Worm (Caenorhabditis elegans) whole organism, early embryonic: ENCODE data around the gene metl-5.

ENCODE experiments used
- B0310.2 ChIP-seq: sonication (generic microtip); optimal IDR thresholded peaks from 2 replicates; lab custom pipeline; 2016; ENCODE audit warnings: mild to moderate bottlenecking, missing genetic modification characterization, missing compliant biosample characterization
- F13C5.2 ChIP-seq: sonication (generic microtip); optimal IDR thresholded peaks from 2 replicates; lab custom pipeline; 2017; ENCODE audit warnings: mild to moderate bottlenecking, missing genetic modification characterization, inconsistent platforms, missing compliant biosample characterization
- aly-1 ChIP-seq: sonication (generic microtip); optimal IDR thresholded peaks from 2 replicates; lab custom pipeline; 2016; ENCODE audit warnings: missing genetic modification characterization, missing compliant biosample characterization
- ama-1 ChIP-seq: fragments of 150-350 bp; optimal IDR thresholded peaks from 2 replicates; lab custom pipeline; 2014
- ceh-13 ChIP-seq: fragments of 200-800 bp; sonication (Bioruptor generic); optimal IDR thresholded peaks from 2 replicates; lab custom pipeline; 2018; ENCODE audit warnings: mild to moderate bottlenecking, missing genetic modification characterization, missing compliant biosample characterization
- ceh-36 ChIP-seq: sonication (generic microtip); optimal IDR thresholded peaks from 2 replicates; lab custom pipeline; 2016; ENCODE audit warnings: missing genetic modification characterization, inconsistent platforms, missing compliant biosample characterization
- ets-7 ChIP-seq: sonication (generic microtip); optimal IDR thresholded peaks from 2 replicates; lab custom pipeline; 2016; ENCODE audit warnings: missing genotype, missing genetic modification characterization, missing compliant biosample characterization
- flt-1 ChIP-seq: fragments of 200-800 bp; sonication (Bioruptor generic); IDR thresholded peaks from 2 replicates; pipeline ENCODE4 v1.3.6; 2022; ENCODE audit warnings: missing genetic modification characterization, missing compliant biosample characterization
- hmbx-1 ChIP-seq: sonication (generic microtip); optimal IDR thresholded peaks from 2 replicates; lab custom pipeline; 2016; ENCODE audit warnings: mild to moderate bottlenecking, missing genetic modification characterization, missing compliant biosample characterization
- hmg-4 ChIP-seq: fragments of 200-800 bp; sonication (Bioruptor generic); optimal IDR thresholded peaks from 2 replicates; lab custom pipeline; 2018; ENCODE audit warnings: mild to moderate bottlenecking, missing genetic modification characterization, missing compliant biosample characterization
- hnd-1 ChIP-seq: sonication (generic microtip); optimal IDR thresholded peaks from 2 replicates; lab custom pipeline; 2016; ENCODE audit warnings: missing genetic modification characterization, missing compliant biosample characterization
- pes-1 ChIP-seq: fragments of 200-800 bp; sonication (Bioruptor generic); IDR thresholded peaks from 2 replicates; pipeline ENCODE4 v1.3.6; 2022; ENCODE audit warnings: missing genetic modification reagents, missing genetic modification characterization, missing compliant biosample characterization
- scrt-1 ChIP-seq: fragments of 200-800 bp; sonication (Bioruptor generic); IDR thresholded peaks from 2 replicates; pipeline ENCODE4 v1.3.6; 2022; ENCODE audit warnings: missing genetic modification characterization, missing compliant biosample characterization
- sea-1 ChIP-seq: fragments of 200-800 bp; sonication (Bioruptor generic); conservative IDR thresholded peaks from 2 replicates; pipeline ENCODE4 v1.3.6; 2022; ENCODE audit warnings: missing genetic modification characterization, missing compliant biosample characterization
- tbx-11 ChIP-seq: fragments of 200-800 bp; sonication (Bioruptor generic); IDR thresholded peaks from 2 replicates; pipeline ENCODE4 v1.3.6; 2022; ENCODE audit warnings: missing genetic modification characterization, missing compliant biosample characterization
- tbx-37 ChIP-seq: fragments of 200-800 bp; sonication (Bioruptor generic); conservative IDR thresholded peaks from 2 replicates; pipeline ENCODE4 v1.3.6; 2022; ENCODE audit warnings: missing genetic modification reagents, missing genetic modification characterization, missing compliant biosample characterization
- tra-4 ChIP-seq: sonication (generic microtip); optimal IDR thresholded peaks from 2 replicates; lab custom pipeline; 2017; ENCODE audit warnings: missing genetic modification characterization, missing compliant biosample characterization

metl-5 gene

DNA sequence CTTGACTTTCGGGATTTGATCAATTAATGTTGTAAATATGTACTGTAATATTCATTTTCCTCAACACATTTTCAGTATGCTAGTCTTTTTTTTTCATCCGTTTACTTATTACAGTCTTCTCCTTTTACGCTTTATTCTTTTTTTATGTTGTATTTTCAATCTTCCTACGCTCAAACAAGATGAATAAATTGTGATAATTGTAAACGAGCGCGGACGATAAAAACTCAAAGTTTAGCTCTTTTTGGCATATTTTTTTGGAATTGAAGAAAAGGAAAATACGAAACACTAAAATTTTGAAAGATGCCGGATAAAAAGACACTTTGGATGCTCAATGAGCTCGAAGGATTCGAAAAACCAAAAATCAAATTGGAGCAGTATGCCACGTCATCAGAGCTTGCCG, at the start of gene metl-5:
Gene metl-5 (plus strand): TSS at position 301 of the 400 bp plus-strand sequence.
- TF ChIP-seq tbx-11 (GFP tag; lab: Robert Waterston, UW), result no peak
- TF ChIP-seq ceh-36 (tag; lab: Kevin White, UChicago), result no peak
- TF ChIP-seq F13C5.2, result no peak
- TF ChIP-seq hmbx-1 (tag; lab: Kevin White, UChicago), result no peak
- no peak for TF ChIP-seq B0310.2 (tag; lab: Kevin White, UChicago)
- no peak for TF ChIP-seq scrt-1 (GFP tag; lab: Robert Waterston, UW)
- TF ChIP-seq aly-1 (tag; lab: Kevin White, UChicago), result no peak
- TF ChIP-seq hmg-4 (GFP tag; lab: Kevin White, UChicago), result no peak
- TF ChIP-seq tbx-37 (GFP tag; lab: Robert Waterston, UW), result no peak
- TF ChIP-seq hnd-1 (tag; lab: Kevin White, UChicago), result no peak
- TF ChIP-seq tra-4 (tag; lab: Kevin White, UChicago), result no peak
- TF ChIP-seq pes-1 (GFP tag; lab: Robert Waterston, UW), result no peak
- TF ChIP-seq flt-1 (GFP tag; lab: Robert Waterston, UW), result no peak
- TF ChIP-seq ets-7 (tag; lab: Kevin White, UChicago), result no peak
- TF ChIP-seq sea-1 (GFP tag; lab: Robert Waterston, UW), result no peak
- TF ChIP-seq ama-1 (lab: Kevin White, UChicago), result no peak

DNA sequence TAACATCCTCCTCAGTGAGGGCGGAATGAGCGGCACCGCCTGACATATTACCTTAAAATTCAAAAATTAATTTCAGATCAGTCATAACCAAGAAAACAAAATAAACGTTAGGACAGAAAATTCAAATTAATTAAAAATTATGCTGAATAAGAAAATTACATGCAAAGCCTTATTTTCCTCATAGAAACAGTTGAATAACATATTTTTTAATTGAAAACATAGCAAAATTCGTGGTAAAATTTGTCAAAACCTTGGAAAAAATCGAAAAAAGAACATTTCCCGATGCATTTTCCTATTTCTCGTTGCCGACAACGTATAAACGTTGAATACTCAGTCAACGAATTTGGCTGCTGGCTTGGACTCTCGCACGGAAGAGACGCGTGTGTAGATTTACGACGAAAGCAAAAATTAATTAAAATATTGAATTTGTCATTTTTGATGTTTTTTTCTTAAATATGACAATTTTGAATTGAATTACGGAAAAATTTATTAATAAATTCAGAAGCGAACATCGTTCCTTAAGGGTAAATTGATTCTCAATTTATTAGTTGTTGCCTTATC, 48.7 kb upstream of the metl-5 start, which contains the start of the genes rps-0 and rbg-3:
Gene rps-0 (minus strand): TSS at position 51 of the 561 bp plus-strand sequence.
Gene rbg-3 (plus strand): TSS at position 424 of the 561 bp plus-strand sequence.
- TF ChIP-seq F13C5.2 (peak; percentile 80), tbx-11 (GFP tag; lab: Robert Waterston, UW) (no peak)

DNA sequence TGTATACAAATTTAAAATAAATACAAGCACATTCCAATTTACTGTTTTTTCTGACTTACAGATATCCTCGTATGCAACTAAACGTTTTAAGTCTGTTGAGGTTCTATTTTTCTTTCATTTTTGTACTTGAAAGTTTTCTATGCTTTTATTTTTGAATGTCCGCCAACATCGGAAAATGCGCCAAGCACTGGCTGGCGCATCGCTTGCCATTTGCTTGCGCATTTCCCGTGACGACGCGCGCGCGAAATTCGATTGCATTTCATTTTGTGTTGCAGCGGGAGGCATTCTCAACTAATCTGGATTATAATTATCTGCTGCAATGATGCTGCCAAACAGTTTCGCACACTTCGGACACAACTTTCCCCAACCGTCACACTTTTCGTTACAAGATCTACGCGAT, 45.8 kb upstream of the metl-5 start, which contains the start of gene fbxl-2:
Gene fbxl-2 (plus strand): TSS at position 278 of the 400 bp plus-strand sequence.
- peak; percentile 10 for TF ChIP-seq ets-7 (tag; lab: Kevin White, UChicago)
- peak; percentile 71 for TF ChIP-seq hmg-4 (GFP tag; lab: Kevin White, UChicago)
- no peak for TF ChIP-seq pes-1 (GFP tag; lab: Robert Waterston, UW)
- peak; percentile 80; the same call in 1 of the 2 replicates for TF ChIP-seq flt-1 (GFP tag; lab: Robert Waterston, UW)
- TF ChIP-seq hnd-1 (tag; lab: Kevin White, UChicago), result peak; percentile 40
- TF ChIP-seq ceh-13 (GFP tag; lab: Kevin White, UChicago), result no peak
- TF ChIP-seq F13C5.2, result peak; percentile 94
- TF ChIP-seq tbx-37 (GFP tag; lab: Robert Waterston, UW), result no peak
- peak; percentile 56; the same call in 1 of the 2 replicates for TF ChIP-seq tbx-11 (GFP tag; lab: Robert Waterston, UW)
- no peak for TF ChIP-seq hmbx-1 (tag; lab: Kevin White, UChicago)
- no peak for TF ChIP-seq ama-1 (lab: Kevin White, UChicago)
- peak; percentile 34 for TF ChIP-seq B0310.2 (tag; lab: Kevin White, UChicago)
- TF ChIP-seq sea-1 (GFP tag; lab: Robert Waterston, UW), result peak; percentile 44; the same call in 1 of the 2 replicates
- TF ChIP-seq tra-4 (tag; lab: Kevin White, UChicago), result no peak
- TF ChIP-seq scrt-1 (GFP tag; lab: Robert Waterston, UW), result 0 out of 2 replicates have a peak, but pooled peaks have one; percentile 65
- TF ChIP-seq ceh-36 (tag; lab: Kevin White, UChicago), result peak; percentile 56
- no peak for TF ChIP-seq aly-1 (tag; lab: Kevin White, UChicago)

DNA sequence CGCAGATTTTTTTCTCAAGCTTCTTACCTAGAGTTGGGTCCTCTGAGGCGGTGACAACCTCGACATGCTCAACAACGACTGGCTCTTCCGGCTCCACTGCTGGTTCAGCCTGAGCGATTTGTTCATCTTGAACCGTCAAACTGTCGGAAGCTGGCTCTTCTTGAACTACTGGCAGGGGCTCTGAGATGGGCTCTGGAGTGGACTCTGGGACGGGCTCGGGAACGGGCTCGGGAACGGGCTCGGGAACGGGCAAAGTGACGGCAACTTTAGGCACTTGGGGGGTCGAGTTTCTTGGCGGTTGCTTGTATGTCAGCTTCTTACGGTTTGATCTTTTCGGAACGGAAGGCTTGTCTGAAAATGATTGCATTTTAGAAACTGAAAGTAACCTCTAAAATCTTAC, 40.0 kb upstream of the metl-5 start:
- no peak for TF ChIP-seq ceh-13 (GFP tag; lab: Kevin White, UChicago)
- TF ChIP-seq hnd-1 (tag; lab: Kevin White, UChicago), result no peak
- TF ChIP-seq ceh-36 (tag; lab: Kevin White, UChicago), result no peak
- no peak for TF ChIP-seq F13C5.2
- TF ChIP-seq hmbx-1 (tag; lab: Kevin White, UChicago), result no peak
- no peak for TF ChIP-seq tbx-11 (GFP tag; lab: Robert Waterston, UW)
- TF ChIP-seq B0310.2 (tag; lab: Kevin White, UChicago), result no peak
- TF ChIP-seq ets-7 (tag; lab: Kevin White, UChicago), result no peak
- TF ChIP-seq flt-1 (GFP tag; lab: Robert Waterston, UW), result no peak

DNA sequence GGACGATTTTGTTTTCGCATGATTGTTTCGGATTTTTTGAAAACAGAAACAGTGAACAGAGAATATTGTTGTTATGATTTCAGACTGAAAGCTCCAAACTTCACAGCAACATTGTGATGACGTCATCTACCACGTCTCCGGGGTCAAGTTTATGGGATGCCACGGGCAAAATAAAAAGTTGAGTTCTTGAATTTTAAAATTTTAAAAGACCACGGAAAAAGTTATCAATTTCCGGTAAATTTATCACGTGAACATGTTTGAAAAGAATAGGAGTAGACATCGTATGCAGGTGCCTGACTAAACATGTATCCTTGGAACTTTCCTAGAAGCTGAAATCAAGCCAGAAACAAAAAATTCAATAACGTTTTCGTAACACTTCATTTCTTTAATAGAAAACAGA, 39.3 kb upstream of the metl-5 start, which contains the start of gene B0393.4:
Gene B0393.4 (minus strand): TSS at position 101 of the 400 bp plus-strand sequence.
- TF ChIP-seq ets-7 (tag; lab: Kevin White, UChicago) (no peak), ceh-36 (tag; lab: Kevin White, UChicago) (no peak), B0310.2 (tag; lab: Kevin White, UChicago) (no peak)

DNA sequence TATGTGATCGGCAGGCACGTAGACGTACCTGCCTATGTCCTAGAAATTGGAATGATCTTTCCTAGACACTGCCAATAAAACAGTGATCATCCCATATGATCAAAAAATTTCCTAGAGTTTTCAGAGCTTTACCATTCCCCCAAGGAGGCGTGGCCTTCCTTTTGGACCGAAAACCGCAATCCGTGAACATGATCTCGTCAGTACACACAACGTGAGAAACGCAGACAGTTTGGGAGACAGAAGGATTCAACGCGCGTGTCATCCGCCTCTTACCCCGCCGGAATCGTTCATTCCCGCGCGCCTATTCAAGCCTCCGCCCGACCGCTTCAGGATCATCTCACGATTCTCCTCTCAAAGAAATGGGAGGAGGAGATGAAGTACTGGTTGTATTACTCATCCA, 37.3 kb upstream of the metl-5 start, which contains the start of gene B0393.5:
Gene B0393.5 (plus strand): TSS at position 301 of the 400 bp plus-strand sequence.
- no peak for TF ChIP-seq aly-1 (tag; lab: Kevin White, UChicago)
- no peak for TF ChIP-seq scrt-1 (GFP tag; lab: Robert Waterston, UW)
- TF ChIP-seq F13C5.2, result no peak
- no peak for TF ChIP-seq tbx-11 (GFP tag; lab: Robert Waterston, UW)
- TF ChIP-seq hnd-1 (tag; lab: Kevin White, UChicago), result no peak
- no peak for TF ChIP-seq ama-1 (lab: Kevin White, UChicago)
- no peak for TF ChIP-seq hmg-4 (GFP tag; lab: Kevin White, UChicago)
- TF ChIP-seq ets-7 (tag; lab: Kevin White, UChicago), result no peak
- no peak for TF ChIP-seq hmbx-1 (tag; lab: Kevin White, UChicago)
- TF ChIP-seq B0310.2 (tag; lab: Kevin White, UChicago), result no peak
- TF ChIP-seq tra-4 (tag; lab: Kevin White, UChicago), result no peak

DNA sequence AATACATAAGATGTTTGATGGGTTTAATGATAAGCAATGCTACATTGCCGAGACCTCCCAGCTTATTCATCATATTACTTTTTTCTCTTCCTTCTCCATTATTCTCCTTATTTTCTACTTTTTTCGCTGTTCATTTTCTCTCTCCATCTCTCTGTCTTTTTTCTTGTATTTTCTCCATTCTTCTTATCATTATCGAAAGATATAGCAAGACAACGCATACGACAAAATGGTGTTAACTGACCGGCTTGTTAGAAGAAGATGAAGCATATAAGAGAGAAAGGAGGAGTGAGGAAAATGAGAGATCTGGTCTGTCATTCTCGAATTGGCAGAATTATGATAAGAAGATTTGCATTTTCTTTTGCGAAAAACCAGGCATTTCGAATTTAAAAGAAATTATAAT, 36.0 kb upstream of the metl-5 start:
- TF ChIP-seq ceh-13 (GFP tag; lab: Kevin White, UChicago), result no peak
- no peak for TF ChIP-seq hmbx-1 (tag; lab: Kevin White, UChicago)
- TF ChIP-seq ets-7 (tag; lab: Kevin White, UChicago), result no peak
- TF ChIP-seq tra-4 (tag; lab: Kevin White, UChicago), result no peak
- TF ChIP-seq ceh-36 (tag; lab: Kevin White, UChicago), result no peak
- no peak for TF ChIP-seq B0310.2 (tag; lab: Kevin White, UChicago)
- TF ChIP-seq tbx-11 (GFP tag; lab: Robert Waterston, UW), result no peak
- TF ChIP-seq scrt-1 (GFP tag; lab: Robert Waterston, UW), result no peak
- no peak for TF ChIP-seq flt-1 (GFP tag; lab: Robert Waterston, UW)
- no peak for TF ChIP-seq F13C5.2
- no peak for TF ChIP-seq hnd-1 (tag; lab: Kevin White, UChicago)
- no peak for TF ChIP-seq ama-1 (lab: Kevin White, UChicago)
- TF ChIP-seq hmg-4 (GFP tag; lab: Kevin White, UChicago), result no peak
- no peak for TF ChIP-seq aly-1 (tag; lab: Kevin White, UChicago)
